Fruit fly (Drosophila melanogaster) whole organism, adult: ENCODE data around the gene Vha55.
A peak's percentile ranks its signal among the peaks of the same experiment; 100 is the strongest.

Source experiments
- CG11617 ChIP-seq: fragments of 200-800 bp; sonication (Bioruptor generic); optimal IDR thresholded peaks from 2 replicates; lab custom pipeline; 2017; ENCODE audit warnings: mild to moderate bottlenecking, missing biosample characterization, missing genetic modification reagents, missing genetic modification characterization
- CG12768 ChIP-seq: fragments of 200-800 bp; sonication (Bioruptor generic); optimal IDR thresholded peaks from 2 replicates; lab custom pipeline; 2017; ENCODE audit warnings: missing biosample characterization, missing genetic modification characterization, mild to moderate bottlenecking, moderate library complexity, missing genetic modification reagents
- CG14711 ChIP-seq: fragments of 200-800 bp; sonication (Bioruptor generic); optimal IDR thresholded peaks from 2 replicates; lab custom pipeline; 2018; ENCODE audit warnings: missing biosample characterization, mild to moderate bottlenecking, missing genetic modification characterization, moderate library complexity
- CG1620 ChIP-seq: fragments of 200-800 bp; sonication (Bioruptor generic); optimal IDR thresholded peaks from 2 replicates; lab custom pipeline; 2016; ENCODE audit warnings: missing biosample characterization, missing genetic modification characterization
- CG33017 ChIP-seq: fragments of 200-800 bp; sonication (Bioruptor generic); optimal IDR thresholded peaks from 2 replicates; lab custom pipeline; 2018; ENCODE audit warnings: missing biosample characterization, mild to moderate bottlenecking, missing genetic modification characterization, moderate library complexity
- CG5204 ChIP-seq: fragments of 200-800 bp; sonication (Bioruptor generic); optimal IDR thresholded peaks from 2 replicates; lab custom pipeline; 2016; ENCODE audit warnings: missing biosample characterization, missing genetic modification characterization
- CG7045 ChIP-seq: fragments of 200-800 bp; sonication (Bioruptor generic); optimal IDR thresholded peaks from 2 replicates; lab custom pipeline; 2017; ENCODE audit warnings: missing biosample characterization, mild to moderate bottlenecking, missing genetic modification characterization
- CG7101 ChIP-seq: fragments of 200-800 bp; sonication (Bioruptor generic); optimal IDR thresholded peaks from 2 replicates; lab custom pipeline; 2018; ENCODE audit warnings: missing biosample characterization, mild to moderate bottlenecking, missing genetic modification characterization, moderate library complexity
- Clk ChIP-seq: fragments of 200-800 bp; sonication (Bioruptor generic); optimal IDR thresholded peaks from 2 replicates; lab custom pipeline; 2017; ENCODE audit warnings: missing biosample characterization, missing genetic modification characterization
- Crg-1 ChIP-seq: fragments of 200-800 bp; sonication (Bioruptor generic); optimal IDR thresholded peaks from 2 replicates; lab custom pipeline; 2016; ENCODE audit warnings: missing biosample characterization, missing genetic modification characterization
- Hr96 ChIP-seq: fragments of 200-800 bp; sonication (Bioruptor generic); optimal IDR thresholded peaks from 2 replicates; lab custom pipeline; 2016; ENCODE audit warnings: missing biosample characterization, missing genetic modification characterization
- Mnt ChIP-seq: fragments of 200-800 bp; sonication (Bioruptor generic); optimal IDR thresholded peaks from 2 replicates; lab custom pipeline; 2016; ENCODE audit warnings: missing biosample characterization, mild to moderate bottlenecking, missing genetic modification characterization
- bab1 ChIP-seq: fragments of 200-800 bp; sonication (Bioruptor generic); optimal IDR thresholded peaks from 3 replicates; lab custom pipeline; 2019; ENCODE audit warnings: missing biosample characterization, mild to moderate bottlenecking, missing genetic modification characterization, moderate library complexity
- cic ChIP-seq: fragments of 200-800 bp; sonication (Bioruptor generic); optimal IDR thresholded peaks from 2 replicates; lab custom pipeline; 2017; ENCODE audit warnings: missing biosample characterization, mild to moderate bottlenecking, missing genetic modification characterization, moderate library complexity
- cnc ChIP-seq, 2 experiments: fragments of >200 bp; optimal IDR thresholded peaks; 2 replicates each; lab custom pipeline; 2017
- kay ChIP-seq: fragments of 200-800 bp; sonication (Bioruptor generic); peaks from one replicate; lab custom pipeline; 2016; ENCODE audit warnings: missing biosample characterization, missing genetic modification characterization, borderline replicate concordance
- ovo ChIP-seq: fragments of 200-800 bp; sonication (Bioruptor generic); optimal IDR thresholded peaks from 2 replicates; lab custom pipeline; 2016; ENCODE audit warnings: missing biosample characterization, missing genetic modification characterization
- pad ChIP-seq: fragments of 200-800 bp; sonication (Bioruptor generic); optimal IDR thresholded peaks from 3 replicates; lab custom pipeline; 2017; ENCODE audit warnings: missing biosample characterization, missing genetic modification characterization, mild to moderate bottlenecking, moderate library complexity, missing genetic modification reagents
- tj ChIP-seq: fragments of 200-800 bp; sonication (Bioruptor generic); optimal IDR thresholded peaks from 3 replicates; lab custom pipeline; 2017; ENCODE audit warnings: missing biosample characterization, mild to moderate bottlenecking, missing genetic modification characterization, moderate library complexity
- toe ChIP-seq: fragments of 200-800 bp; sonication (Bioruptor generic); optimal IDR thresholded peaks from 2 replicates; lab custom pipeline; 2016; ENCODE audit warnings: missing biosample characterization, missing genetic modification characterization

Gene Vha55

DNA sequence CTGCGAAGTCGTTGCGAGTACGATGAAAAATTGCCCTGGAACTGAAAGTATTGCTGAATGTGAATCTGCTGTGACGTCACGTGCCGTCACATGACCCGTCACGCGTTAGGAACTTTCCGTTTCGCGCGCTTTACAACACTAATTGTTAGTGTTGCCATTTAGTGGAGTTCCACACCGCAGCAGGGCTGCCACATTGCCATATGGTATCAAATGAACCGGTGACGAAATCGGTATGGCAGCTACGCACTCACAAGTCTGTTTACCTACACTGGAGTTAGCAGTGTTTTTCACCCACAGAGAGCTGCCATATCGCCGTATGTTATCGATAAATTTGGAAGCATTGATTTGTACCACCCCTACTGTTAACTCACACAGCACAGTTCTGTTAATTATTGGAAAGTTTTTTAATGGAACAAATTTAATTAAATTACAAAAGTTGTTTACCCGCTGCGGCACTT is at the start of gene Vha55, which contains the start of gene Snx3:
Vha55 (minus strand) TSS at position 139 of the 458 bp plus-strand sequence.
Snx3 (plus strand) TSS at position 341 of the 458 bp plus-strand sequence.
- TF ChIP-seq kay = no peak
- TF ChIP-seq Hr96 (GFP tag; lab: Kevin White, UChicago) = peak; percentile 82
- peak; percentile 92 for TF ChIP-seq Mnt
- TF ChIP-seq toe = peak; percentile 81
- TF ChIP-seq Clk (GFP tag; lab: Kevin White, UChicago) = peak; percentile 83
- TF ChIP-seq tj (GFP tag; lab: Kevin White, UChicago) = peak; percentile 3
- peak; percentile 85 for TF ChIP-seq pad (GFP tag; lab: Kevin White, UChicago)
- TF ChIP-seq Crg-1 (GFP tag; lab: Kevin White, UChicago) = peak; percentile 90
- no peak for TF ChIP-seq CG11617 (GFP tag; lab: Kevin White, UChicago)
- TF ChIP-seq CG5204 = no peak
- TF ChIP-seq CG1620 (GFP tag; lab: Kevin White, UChicago) = peak; percentile 95
- peak; percentile 81 for TF ChIP-seq bab1 (GFP tag; lab: Kevin White, UChicago)
- peak; percentile 66 for TF ChIP-seq CG33017
- TF ChIP-seq CG7045 (GFP tag; lab: Kevin White, UChicago) = peak; percentile 53
- peak; percentile 63 for TF ChIP-seq CG14711 (tag; lab: Kevin White, UChicago)
- TF ChIP-seq cic (GFP tag; lab: Kevin White, UChicago) = peak; percentile 89
- no peak for TF ChIP-seq cnc (optimal IDR thresholded peaks at IDR 0.05; lab: Kevin White, UChicago)
- TF ChIP-seq ovo = peak; percentile 91
- peak; percentile 61 for TF ChIP-seq CG12768
- TF ChIP-seq CG7101 (tag; lab: Kevin White, UChicago) = peak; percentile 79

DNA sequence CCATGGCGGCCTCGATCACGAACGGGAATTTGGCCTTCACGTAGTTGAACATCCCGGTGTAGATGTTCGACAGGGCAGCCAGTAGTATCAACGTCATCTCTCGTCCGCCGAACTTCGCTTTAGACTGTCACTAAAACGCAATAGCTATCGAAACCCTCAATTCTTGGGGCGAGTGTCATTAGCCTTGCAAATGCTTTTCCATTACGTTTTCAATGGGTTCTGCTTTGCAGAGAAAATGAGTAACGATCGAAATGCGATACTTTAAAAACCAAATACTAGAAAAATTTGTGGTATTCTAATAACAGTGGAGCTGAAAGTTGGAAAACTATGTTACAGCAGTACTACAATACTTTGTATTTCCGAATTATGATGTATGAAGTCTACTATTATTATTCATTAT is 48.5 kb upstream of the Vha55 start, which contains the start of gene CG43630:
CG43630 (minus strand) TSS at position 101 of the 400 bp plus-strand sequence.
- TF ChIP-seq CG12768 (peak; percentile 64), CG14711 (tag; lab: Kevin White, UChicago) (peak; percentile 6), ovo (no peak), bab1 (GFP tag; lab: Kevin White, UChicago) (no peak), Crg-1 (GFP tag; lab: Kevin White, UChicago) (no peak), CG7101 (tag; lab: Kevin White, UChicago) (no peak), toe (no peak), CG1620 (GFP tag; lab: Kevin White, UChicago) (no peak), CG5204 (no peak), CG33017 (peak; percentile 46), Clk (GFP tag; lab: Kevin White, UChicago) (no peak)

DNA sequence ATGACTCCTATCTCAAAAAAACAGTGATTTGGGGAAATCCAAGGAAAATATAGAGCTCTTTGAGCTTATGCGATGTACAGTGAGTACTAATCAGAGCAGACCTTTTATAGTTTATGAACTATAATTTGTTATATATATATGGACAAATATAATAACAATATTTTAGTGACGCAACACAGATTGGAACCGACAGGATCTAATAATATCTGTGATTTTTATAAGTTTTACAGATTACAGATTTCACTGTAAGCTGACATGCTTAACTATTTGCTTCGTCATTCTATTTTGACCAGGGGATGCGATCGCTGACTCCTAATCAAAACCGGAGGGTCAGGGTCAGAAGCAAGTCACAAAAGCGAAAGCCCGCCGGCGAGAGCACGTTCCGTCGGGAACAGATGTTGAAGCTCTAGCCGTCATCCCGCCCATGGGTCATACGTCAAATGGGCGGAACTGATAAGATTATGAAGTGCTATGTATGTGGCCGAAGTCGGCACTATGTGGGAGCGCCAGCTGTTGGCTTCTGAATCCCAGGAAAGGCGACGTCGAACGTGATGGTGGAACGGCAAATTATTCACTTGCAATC is 46.5 kb upstream of the Vha55 start, which contains the start of gene Gnmt:
Gnmt (plus strand) TSS at position 568 of the 583 bp plus-strand sequence.
- no peak for TF ChIP-seq CG7045 (GFP tag; lab: Kevin White, UChicago)
- peak; percentile 5 for TF ChIP-seq CG12768
- TF ChIP-seq CG7101 (tag; lab: Kevin White, UChicago) = peak; percentile 61
- peak; percentile 49 for TF ChIP-seq CG14711 (tag; lab: Kevin White, UChicago)
- TF ChIP-seq cic (GFP tag; lab: Kevin White, UChicago) = peak; percentile 56
- no peak for TF ChIP-seq CG5204
- peak; percentile 80 for TF ChIP-seq CG33017
- TF ChIP-seq cnc (optimal IDR thresholded peaks at IDR 0.05; lab: Kevin White, UChicago) = peak in 1 of 2 experiments; percentile 75
- peak; percentile 17 for TF ChIP-seq Mnt
- TF ChIP-seq kay = no peak

DNA sequence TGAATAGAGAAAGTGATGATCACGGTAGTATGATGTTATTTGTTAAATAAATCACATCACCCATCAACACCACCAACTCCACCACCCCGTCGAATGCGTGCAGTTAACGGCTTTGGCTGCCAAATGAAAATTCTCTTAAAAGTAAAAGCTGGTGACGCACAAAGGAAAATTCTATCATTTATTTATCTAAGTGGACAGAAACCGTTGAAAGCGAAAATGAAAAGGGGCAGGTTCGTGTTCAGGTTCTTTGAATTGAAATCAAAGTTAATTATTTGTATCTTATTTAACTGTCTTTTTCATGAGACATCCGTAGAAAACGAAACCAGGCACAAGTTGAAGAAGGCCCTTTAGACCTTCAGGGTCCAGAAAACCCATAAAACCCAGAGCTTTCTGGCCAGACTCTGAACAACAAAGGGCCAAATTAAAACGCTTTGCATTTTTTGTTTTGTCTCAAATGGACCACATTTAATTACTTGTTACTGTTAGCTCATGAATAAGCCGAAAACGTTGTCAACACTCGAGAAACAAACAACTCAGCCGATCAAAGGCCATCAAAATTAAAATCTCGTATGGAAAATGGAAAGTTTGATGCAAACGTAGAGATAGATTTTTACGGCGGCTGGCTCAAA is 38.7 kb upstream of the Vha55 start:
- TF ChIP-seq Clk (GFP tag; lab: Kevin White, UChicago) = no peak
- TF ChIP-seq CG14711 (tag; lab: Kevin White, UChicago) = no peak
- no peak for TF ChIP-seq kay
- no peak for TF ChIP-seq tj (GFP tag; lab: Kevin White, UChicago)
- no peak for TF ChIP-seq CG7045 (GFP tag; lab: Kevin White, UChicago)

DNA sequence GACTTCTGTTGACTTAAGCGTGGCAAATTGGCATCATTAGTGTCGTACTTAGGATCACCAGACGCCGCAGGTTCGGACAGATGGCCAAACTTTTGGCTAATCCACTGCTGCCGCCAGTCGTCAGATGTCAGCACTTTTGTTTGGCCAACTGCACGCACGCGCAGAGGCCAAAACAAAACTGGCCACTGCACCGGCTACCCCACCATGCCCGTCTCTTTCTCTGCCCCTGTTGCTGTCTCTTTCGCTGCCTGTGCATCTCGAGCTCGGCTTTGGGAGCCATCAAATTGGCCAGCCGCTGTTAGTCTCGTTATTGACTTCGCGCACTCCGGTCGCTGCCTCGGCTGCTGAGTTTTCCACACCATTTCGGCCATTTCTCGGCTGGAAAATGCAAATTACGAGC is 34.9 kb upstream of the Vha55 start, which contains the start of gene CG14395:
CG14395 (plus strand) TSS at position 301 of the 400 bp plus-strand sequence.
- TF ChIP-seq toe (no peak), CG12768 (no peak), CG11617 (GFP tag; lab: Kevin White, UChicago) (no peak), CG14711 (tag; lab: Kevin White, UChicago) (no peak), kay (no peak)

DNA sequence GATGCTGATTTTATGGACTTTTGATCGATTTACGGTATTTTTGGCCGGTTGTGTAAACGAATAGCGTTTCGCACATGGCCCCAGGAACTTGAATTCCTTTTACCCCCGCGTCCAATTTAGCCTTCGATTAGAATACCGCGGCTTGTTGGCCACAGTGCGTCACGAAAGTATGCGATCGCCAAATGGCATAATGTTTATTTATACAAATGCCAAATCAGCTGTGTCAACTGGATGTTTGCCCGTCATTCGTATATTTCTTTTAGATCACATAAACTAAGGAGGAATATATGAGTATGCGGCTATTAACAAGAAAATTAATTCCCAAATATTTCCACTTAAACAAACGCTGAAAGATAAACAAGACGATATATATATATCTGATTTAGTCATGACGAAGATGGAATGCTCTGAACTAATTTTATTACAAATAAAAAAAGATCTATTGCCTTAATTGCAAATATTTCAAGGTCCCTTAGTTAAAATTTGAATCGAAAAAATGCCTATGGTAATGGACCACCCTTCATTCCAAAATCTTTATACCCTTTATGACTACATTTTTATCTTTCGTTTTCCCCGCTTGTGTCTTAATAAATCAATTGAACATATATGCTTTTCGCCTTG is 29.4 kb upstream of the Vha55 start:
- TF ChIP-seq CG12768 = no peak
- no peak for TF ChIP-seq CG7101 (tag; lab: Kevin White, UChicago)
- no peak for TF ChIP-seq Mnt
- TF ChIP-seq Hr96 (GFP tag; lab: Kevin White, UChicago) = no peak
- TF ChIP-seq CG33017 = no peak
- no peak for TF ChIP-seq tj (GFP tag; lab: Kevin White, UChicago)
- no peak for TF ChIP-seq CG11617 (GFP tag; lab: Kevin White, UChicago)
